Fruit fly (Drosophila melanogaster) whole organism, adult: ENCODE data around the gene MED27.

ENCODE experiments used
- CG11617 ChIP-seq: fragments of 200-800 bp; sonication (Bioruptor generic); optimal IDR thresholded peaks from 2 replicates; lab custom pipeline; 2017; ENCODE audit warnings: mild to moderate bottlenecking, missing biosample characterization, missing genetic modification reagents, missing genetic modification characterization
- CG12768 ChIP-seq: fragments of 200-800 bp; sonication (Bioruptor generic); optimal IDR thresholded peaks from 2 replicates; lab custom pipeline; 2017; ENCODE audit warnings: missing biosample characterization, missing genetic modification characterization, mild to moderate bottlenecking, moderate library complexity, missing genetic modification reagents
- CG14711 ChIP-seq: fragments of 200-800 bp; sonication (Bioruptor generic); optimal IDR thresholded peaks from 2 replicates; lab custom pipeline; 2018; ENCODE audit warnings: missing biosample characterization, mild to moderate bottlenecking, missing genetic modification characterization, moderate library complexity
- CG1620 ChIP-seq: fragments of 200-800 bp; sonication (Bioruptor generic); optimal IDR thresholded peaks from 2 replicates; lab custom pipeline; 2016; ENCODE audit warnings: missing biosample characterization, missing genetic modification characterization
- CG33017 ChIP-seq: fragments of 200-800 bp; sonication (Bioruptor generic); optimal IDR thresholded peaks from 2 replicates; lab custom pipeline; 2018; ENCODE audit warnings: missing biosample characterization, mild to moderate bottlenecking, missing genetic modification characterization, moderate library complexity
- CG5204 ChIP-seq: fragments of 200-800 bp; sonication (Bioruptor generic); optimal IDR thresholded peaks from 2 replicates; lab custom pipeline; 2016; ENCODE audit warnings: missing biosample characterization, missing genetic modification characterization
- CG7045 ChIP-seq: fragments of 200-800 bp; sonication (Bioruptor generic); optimal IDR thresholded peaks from 2 replicates; lab custom pipeline; 2017; ENCODE audit warnings: missing biosample characterization, mild to moderate bottlenecking, missing genetic modification characterization
- CG7101 ChIP-seq: fragments of 200-800 bp; sonication (Bioruptor generic); optimal IDR thresholded peaks from 2 replicates; lab custom pipeline; 2018; ENCODE audit warnings: missing biosample characterization, mild to moderate bottlenecking, missing genetic modification characterization, moderate library complexity
- Clk ChIP-seq: fragments of 200-800 bp; sonication (Bioruptor generic); optimal IDR thresholded peaks from 2 replicates; lab custom pipeline; 2017; ENCODE audit warnings: missing biosample characterization, missing genetic modification characterization
- Crg-1 ChIP-seq: fragments of 200-800 bp; sonication (Bioruptor generic); optimal IDR thresholded peaks from 2 replicates; lab custom pipeline; 2016; ENCODE audit warnings: missing biosample characterization, missing genetic modification characterization
- Hr96 ChIP-seq: fragments of 200-800 bp; sonication (Bioruptor generic); optimal IDR thresholded peaks from 2 replicates; lab custom pipeline; 2016; ENCODE audit warnings: missing biosample characterization, missing genetic modification characterization
- Mnt ChIP-seq: fragments of 200-800 bp; sonication (Bioruptor generic); optimal IDR thresholded peaks from 2 replicates; lab custom pipeline; 2016; ENCODE audit warnings: missing biosample characterization, mild to moderate bottlenecking, missing genetic modification characterization
- bab1 ChIP-seq: fragments of 200-800 bp; sonication (Bioruptor generic); optimal IDR thresholded peaks from 3 replicates; lab custom pipeline; 2019; ENCODE audit warnings: missing biosample characterization, mild to moderate bottlenecking, missing genetic modification characterization, moderate library complexity
- cic ChIP-seq: fragments of 200-800 bp; sonication (Bioruptor generic); optimal IDR thresholded peaks from 2 replicates; lab custom pipeline; 2017; ENCODE audit warnings: missing biosample characterization, mild to moderate bottlenecking, missing genetic modification characterization, moderate library complexity
- cnc ChIP-seq, 2 experiments: fragments of >200 bp; optimal IDR thresholded peaks; 2 replicates each; lab custom pipeline; 2017
- kay ChIP-seq: fragments of 200-800 bp; sonication (Bioruptor generic); peaks from one replicate; lab custom pipeline; 2016; ENCODE audit warnings: missing biosample characterization, missing genetic modification characterization, borderline replicate concordance
- ovo ChIP-seq: fragments of 200-800 bp; sonication (Bioruptor generic); optimal IDR thresholded peaks from 2 replicates; lab custom pipeline; 2016; ENCODE audit warnings: missing biosample characterization, missing genetic modification characterization
- pad ChIP-seq: fragments of 200-800 bp; sonication (Bioruptor generic); optimal IDR thresholded peaks from 3 replicates; lab custom pipeline; 2017; ENCODE audit warnings: missing biosample characterization, missing genetic modification characterization, mild to moderate bottlenecking, moderate library complexity, missing genetic modification reagents
- tj ChIP-seq: fragments of 200-800 bp; sonication (Bioruptor generic); optimal IDR thresholded peaks from 3 replicates; lab custom pipeline; 2017; ENCODE audit warnings: missing biosample characterization, mild to moderate bottlenecking, missing genetic modification characterization, moderate library complexity
- toe ChIP-seq: fragments of 200-800 bp; sonication (Bioruptor generic); optimal IDR thresholded peaks from 2 replicates; lab custom pipeline; 2016; ENCODE audit warnings: missing biosample characterization, missing genetic modification characterization

The MED27 gene

dm6 chr3R:5627552-5627951 lies 27.4 kb upstream of the MED27 start, which contains the start of gene CG31551:
Gene CG31551 (plus strand): TSS chr3R:5627852.
- TF ChIP-seq CG1620: no peak
- TF ChIP-seq kay (GFP tag; lab: Kevin White, UChicago): no peak
- TF ChIP-seq pad (GFP tag; lab: Kevin White, UChicago): no peak
- TF ChIP-seq cic (GFP tag; lab: Kevin White, UChicago): no peak
- no peak for TF ChIP-seq tj (GFP tag; lab: Kevin White, UChicago)
- TF ChIP-seq Hr96 (GFP tag; lab: Kevin White, UChicago): no peak
- no peak for TF ChIP-seq Clk
- no peak for TF ChIP-seq CG5204
- TF ChIP-seq CG11617 (GFP tag; lab: Kevin White, UChicago): no peak
- TF ChIP-seq ovo (GFP tag; lab: Kevin White, UChicago): no peak

- TF ChIP-seq kay (GFP tag; lab: Kevin White, UChicago) (no peak), CG12768 (GFP tag; lab: Kevin White, UChicago) (no peak), bab1 (GFP tag; lab: Kevin White, UChicago) (peak; percentile 17), CG14711 (no peak), ovo (GFP tag; lab: Kevin White, UChicago) (no peak), CG7045 (GFP tag; lab: Kevin White, UChicago) (no peak), CG11617 (GFP tag; lab: Kevin White, UChicago) (no peak), Crg-1 (GFP tag; lab: Kevin White, UChicago) (no peak), Clk (no peak), Hr96 (GFP tag; lab: Kevin White, UChicago) (no peak), cic (GFP tag; lab: Kevin White, UChicago) (peak; percentile 43), pad (GFP tag; lab: Kevin White, UChicago) (no peak), toe (GFP tag; lab: Kevin White, UChicago) (no peak), CG7101 (tag; lab: Kevin White, UChicago) (no peak), CG33017 (tag; lab: Kevin White, UChicago) (no peak), Mnt (GFP tag; lab: Kevin White, UChicago) (no peak), tj (GFP tag; lab: Kevin White, UChicago) (no peak), CG1620 (no peak)
Measured at dm6 chr3R:5632182-5632581, 22.8 kb upstream of the MED27 start, which contains the start of gene CG31549. Gene CG31549 (plus strand): TSS chr3R:5632192.

- TF ChIP-seq toe (GFP tag; lab: Kevin White, UChicago) (no peak), CG11617 (GFP tag; lab: Kevin White, UChicago) (peak; percentile 36), Clk (no peak), bab1 (GFP tag; lab: Kevin White, UChicago) (peak; percentile 34), cic (GFP tag; lab: Kevin White, UChicago) (peak; percentile 61), Crg-1 (GFP tag; lab: Kevin White, UChicago) (peak; percentile 12), CG7101 (tag; lab: Kevin White, UChicago) (peak; percentile 23)
Measured at dm6 chr3R:5633437-5633836, 21.5 kb upstream of the MED27 start, which contains the start of gene CG12171. Gene CG12171 (plus strand): TSS chr3R:5633627.

- TF ChIP-seq Mnt (GFP tag; lab: Kevin White, UChicago) (no peak), CG7101 (tag; lab: Kevin White, UChicago) (no peak), tj (GFP tag; lab: Kevin White, UChicago) (no peak), CG11617 (GFP tag; lab: Kevin White, UChicago) (no peak), pad (GFP tag; lab: Kevin White, UChicago) (no peak), Clk (no peak), CG12768 (GFP tag; lab: Kevin White, UChicago) (no peak), kay (GFP tag; lab: Kevin White, UChicago) (no peak), toe (GFP tag; lab: Kevin White, UChicago) (no peak), cnc (optimal IDR thresholded peaks at IDR 0.05; lab: Kevin White, UChicago) (no peak), Crg-1 (GFP tag; lab: Kevin White, UChicago) (no peak), CG33017 (tag; lab: Kevin White, UChicago) (no peak), Hr96 (GFP tag; lab: Kevin White, UChicago) (no peak), CG7045 (GFP tag; lab: Kevin White, UChicago) (no peak), CG1620 (no peak), CG5204 (no peak), ovo (GFP tag; lab: Kevin White, UChicago) (no peak), CG14711 (no peak), cic (GFP tag; lab: Kevin White, UChicago) (no peak)
Measured at dm6 chr3R:5635524-5635923, 19.4 kb upstream of the MED27 start, which contains the start of gene CG31546. Gene CG31546 (minus strand): TSS chr3R:5635624.

dm6 chr3R:5636519-5637430 lies 18.2 kb upstream of the MED27 start, which contains the start of the genes CG31548 and CG12170:
Gene CG31548 (minus strand): TSS chr3R:5636852.
Gene CG12170 (plus strand): TSS chr3R:5637234.
- TF ChIP-seq Clk (no peak), CG7045 (GFP tag; lab: Kevin White, UChicago) (peak; percentile 31), Hr96 (GFP tag; lab: Kevin White, UChicago) (no peak), Crg-1 (GFP tag; lab: Kevin White, UChicago) (peak; percentile 1), CG33017 (tag; lab: Kevin White, UChicago) (peak; percentile 49), toe (GFP tag; lab: Kevin White, UChicago) (no peak), pad (GFP tag; lab: Kevin White, UChicago) (no peak), tj (GFP tag; lab: Kevin White, UChicago) (peak; percentile 27), CG12768 (GFP tag; lab: Kevin White, UChicago) (peak; percentile 2), CG7101 (tag; lab: Kevin White, UChicago) (peak; percentile 56), CG14711 (peak; percentile 57), ovo (GFP tag; lab: Kevin White, UChicago) (no peak), CG11617 (GFP tag; lab: Kevin White, UChicago) (peak; percentile 78), Mnt (GFP tag; lab: Kevin White, UChicago) (peak; percentile 25)
